Fruit fly (Drosophila melanogaster) whole organism, prepupa: Measurements from ENCODE around the gene CG43182.
A peak's percentile ranks its signal among the peaks of the same experiment; 100 is the strongest.

Source experiments
- Blimp-1 ChIP-seq: fragments of 200-800 bp; sonication (Bioruptor generic); optimal IDR thresholded peaks from 3 replicates; lab custom pipeline; 2017; ENCODE audit warnings: missing biosample characterization, missing genetic modification characterization, mild to moderate bottlenecking, moderate library complexity, missing genetic modification reagents
- CG10631 ChIP-seq: fragments of 200-800 bp; sonication (Bioruptor generic); optimal IDR thresholded peaks from 2 replicates; lab custom pipeline; 2016; ENCODE audit warnings: missing biosample characterization, missing genetic modification characterization
- CG10669 ChIP-seq: fragments of 200-800 bp; sonication (Bioruptor generic); optimal IDR thresholded peaks from 3 replicates; lab custom pipeline; 2018; ENCODE audit warnings: missing biosample characterization, mild to moderate bottlenecking, missing genetic modification characterization, moderate library complexity
- CG11294 ChIP-seq: fragments of 200-800 bp; sonication (Bioruptor generic); IDR thresholded peaks from 2 replicates; pipeline ENCODE4 v1.3.6; 2022; ENCODE audit warnings: missing biosample characterization, missing genetic modification characterization
- CG11762 ChIP-seq: fragments of 200-800 bp; sonication (Bioruptor generic); optimal IDR thresholded peaks from 3 replicates; lab custom pipeline; 2016; ENCODE audit warnings: missing biosample characterization, missing genetic modification characterization; ENCODE audit not compliant: insufficient read depth
- CG15336 ChIP-seq: fragments of 200-800 bp; sonication (Bioruptor generic); IDR thresholded peaks from 2 replicates; pipeline ENCODE4 v1.3.6; 2022; ENCODE audit warnings: missing biosample characterization, missing genetic modification characterization
- CG1621 ChIP-seq: fragments of 200-800 bp; sonication (Bioruptor generic); optimal IDR thresholded peaks from 3 replicates; lab custom pipeline; 2018; ENCODE audit warnings: missing biosample characterization, mild to moderate bottlenecking, missing genetic modification characterization
- CG16779 ChIP-seq: fragments of 200-800 bp; sonication (Bioruptor generic); optimal IDR thresholded peaks from 3 replicates; lab custom pipeline; 2017; ENCODE audit warnings: missing biosample characterization, mild to moderate bottlenecking, missing genetic modification characterization
- CG3032 ChIP-seq: fragments of 200-800 bp; optimal IDR thresholded peaks from 2 replicates; lab custom pipeline; 2019; ENCODE audit warnings: missing biosample characterization, mild to moderate bottlenecking, missing genetic modification characterization, moderate library complexity
- CG31627 ChIP-seq: fragments of 200-800 bp; sonication (Bioruptor generic); optimal IDR thresholded peaks from 3 replicates; lab custom pipeline; 2016; ENCODE audit warnings: missing biosample characterization, missing genetic modification characterization
- CG32006 ChIP-seq: fragments of 200-800 bp; sonication (Bioruptor generic); optimal IDR thresholded peaks from 3 replicates; lab custom pipeline; 2017; ENCODE audit warnings: missing biosample characterization, mild to moderate bottlenecking, missing genetic modification characterization
- CG34406 ChIP-seq: fragments of 200-800 bp; sonication (Bioruptor generic); optimal IDR thresholded peaks from 3 replicates; lab custom pipeline; 2016; ENCODE audit warnings: missing biosample characterization, missing genetic modification characterization
- CG3919 ChIP-seq: fragments of 200-800 bp; sonication (Bioruptor generic); optimal IDR thresholded peaks from 3 replicates; lab custom pipeline; 2016; ENCODE audit warnings: missing biosample characterization, missing genetic modification characterization
- CG4318 ChIP-seq: fragments of 200-800 bp; sonication (Bioruptor generic); optimal IDR thresholded peaks from 3 replicates; lab custom pipeline; 2017; ENCODE audit warnings: missing biosample characterization, mild to moderate bottlenecking, missing genetic modification characterization
- CG6163 ChIP-seq: fragments of 200-800 bp; sonication (Bioruptor generic); IDR thresholded peaks from 3 replicates; pipeline ENCODE4 v1.3.6; 2022; ENCODE audit warnings: missing biosample characterization, missing genetic modification characterization
- CG6792 ChIP-seq: fragments of 200-800 bp; sonication (Bioruptor generic); optimal IDR thresholded peaks from 3 replicates; lab custom pipeline; 2016; ENCODE audit warnings: missing biosample characterization, missing genetic modification characterization
- CG6808 ChIP-seq: fragments of 200-800 bp; sonication (Bioruptor generic); optimal IDR thresholded peaks from 3 replicates; lab custom pipeline; 2017; ENCODE audit warnings: missing biosample characterization, missing genetic modification characterization, mild to moderate bottlenecking, moderate library complexity, missing genetic modification reagents
- CG6854 ChIP-seq: fragments of 200-800 bp; sonication (Bioruptor generic); optimal IDR thresholded peaks from 2 replicates; lab custom pipeline; 2017; ENCODE audit warnings: missing biosample characterization, mild to moderate bottlenecking, missing genetic modification characterization
- CG7368 ChIP-seq: fragments of 200-800 bp; sonication (Bioruptor generic); optimal IDR thresholded peaks from 3 replicates; lab custom pipeline; 2016; ENCODE audit warnings: missing biosample characterization, missing genetic modification characterization
- CG8319 ChIP-seq: fragments of 200-800 bp; sonication (Bioruptor generic); optimal IDR thresholded peaks from 3 replicates; lab custom pipeline; 2016; ENCODE audit warnings: missing biosample characterization, missing genetic modification characterization
- CG8632 ChIP-seq: fragments of 200-800 bp; sonication (Bioruptor generic); optimal IDR thresholded peaks from 3 replicates; lab custom pipeline; 2016; ENCODE audit warnings: missing biosample characterization, missing genetic modification characterization
- CG9139 ChIP-seq: fragments of 200-800 bp; sonication (Bioruptor generic); optimal IDR thresholded peaks from 3 replicates; lab custom pipeline; 2017; ENCODE audit warnings: missing biosample characterization, mild to moderate bottlenecking, missing genetic modification characterization
- Eip75B ChIP-seq: fragments of 200-800 bp; sonication (Bioruptor generic); optimal IDR thresholded peaks from 3 replicates; lab custom pipeline; 2016; ENCODE audit warnings: missing biosample characterization, missing genetic modification characterization
- Eip78C ChIP-seq: fragments of 200-800 bp; sonication (Bioruptor generic); peaks from one replicate; lab custom pipeline; 2016; ENCODE audit warnings: missing biosample characterization, missing genetic modification characterization
- Eip93F ChIP-seq: fragments of 200-800 bp; sonication (Bioruptor generic); optimal IDR thresholded peaks from 2 replicates; lab custom pipeline; 2016; ENCODE audit warnings: missing biosample characterization, mild to moderate bottlenecking, missing genetic modification characterization
- Ets96B ChIP-seq: fragments of 200-800 bp; optimal IDR thresholded peaks from 2 replicates; lab custom pipeline; 2019; ENCODE audit warnings: missing biosample characterization, mild to moderate bottlenecking, missing genetic modification characterization, moderate library complexity
- Hr38 ChIP-seq: sonication (Bioruptor generic); optimal IDR thresholded peaks from 2 replicates; lab custom pipeline; 2016; ENCODE audit warnings: missing biosample characterization, missing genetic modification characterization
- Hr39 ChIP-seq: fragments of 200-800 bp; sonication (Bioruptor generic); optimal IDR thresholded peaks from 2 replicates; lab custom pipeline; 2016; ENCODE audit warnings: missing biosample characterization, missing genetic modification characterization
- Lpt ChIP-seq: fragments of 200-800 bp; sonication (Bioruptor generic); optimal IDR thresholded peaks from 3 replicates; lab custom pipeline; 2016; ENCODE audit warnings: missing biosample characterization, missing genetic modification characterization
- Met ChIP-seq: fragments of 200-800 bp; sonication (Bioruptor generic); optimal IDR thresholded peaks from 3 replicates; lab custom pipeline; 2016; ENCODE audit warnings: missing biosample characterization, missing genetic modification characterization
- OdsH ChIP-seq: fragments of 200-800 bp; sonication (Bioruptor generic); optimal IDR thresholded peaks from 3 replicates; lab custom pipeline; 2016; ENCODE audit warnings: missing biosample characterization, missing genetic modification characterization
- Smox ChIP-seq: fragments of 200-800 bp; sonication (Bioruptor generic); optimal IDR thresholded peaks from 3 replicates; lab custom pipeline; 2016; ENCODE audit warnings: missing biosample characterization, missing genetic modification characterization
- Sox15 ChIP-seq: fragments of 200-800 bp; sonication (Bioruptor generic); optimal IDR thresholded peaks from 3 replicates; lab custom pipeline; 2016; ENCODE audit warnings: missing biosample characterization, missing genetic modification characterization
- achi ChIP-seq: fragments of 200-800 bp; sonication (Bioruptor generic); optimal IDR thresholded peaks from 3 replicates; lab custom pipeline; 2016; ENCODE audit warnings: missing biosample characterization, missing genetic modification characterization
- acj6 ChIP-seq: fragments of 200-800 bp; sonication (Bioruptor generic); optimal IDR thresholded peaks from 3 replicates; lab custom pipeline; 2016; ENCODE audit warnings: missing biosample characterization, missing genetic modification characterization
- cyc ChIP-seq: fragments of 200-800 bp; sonication (Bioruptor generic); optimal IDR thresholded peaks from 3 replicates; lab custom pipeline; 2016; ENCODE audit warnings: missing biosample characterization, missing genetic modification characterization
- dac ChIP-seq: fragments of 200-800 bp; sonication (Bioruptor generic); optimal IDR thresholded peaks from 2 replicates; lab custom pipeline; 2017; ENCODE audit warnings: missing biosample characterization, mild to moderate bottlenecking, missing genetic modification characterization
- esn ChIP-seq: fragments of 200-800 bp; sonication (Bioruptor generic); optimal IDR thresholded peaks from 2 replicates; lab custom pipeline; 2016; ENCODE audit warnings: missing biosample characterization, mild to moderate bottlenecking, missing genetic modification characterization, moderate library complexity
- fd59A ChIP-seq: fragments of 200-800 bp; sonication (Bioruptor generic); optimal IDR thresholded peaks from 2 replicates; lab custom pipeline; 2017; ENCODE audit warnings: missing biosample characterization, mild to moderate bottlenecking, missing genetic modification characterization, missing genetic modification reagents
- fd85E ChIP-seq: fragments of 200-800 bp; sonication (Bioruptor generic); optimal IDR thresholded peaks from 3 replicates; lab custom pipeline; 2016; ENCODE audit warnings: missing biosample characterization, missing genetic modification characterization
- fkh ChIP-seq: fragments of 200-800 bp; sonication (Bioruptor generic); optimal IDR thresholded peaks from 3 replicates; lab custom pipeline; 2017; ENCODE audit warnings: missing biosample characterization, mild to moderate bottlenecking, missing genetic modification characterization, moderate library complexity
- lz ChIP-seq: fragments of 200-800 bp; sonication (Bioruptor generic); optimal IDR thresholded peaks from 3 replicates; lab custom pipeline; 2016; ENCODE audit warnings: missing biosample characterization, missing genetic modification characterization
- net ChIP-seq: fragments of 200-800 bp; sonication (Bioruptor generic); optimal IDR thresholded peaks from 3 replicates; lab custom pipeline; 2016; ENCODE audit warnings: missing biosample characterization, missing genetic modification characterization
- pdm3 ChIP-seq: fragments of 200-800 bp; sonication (Bioruptor generic); optimal IDR thresholded peaks from 3 replicates; lab custom pipeline; 2016; ENCODE audit warnings: missing biosample characterization, missing genetic modification characterization
- salr ChIP-seq, 2 experiments: fragments of 200-800 bp; sonication (Bioruptor generic); optimal IDR thresholded peaks; 3 replicates each; lab custom pipeline; 2016 to 2018; ENCODE audit warnings: missing biosample characterization in 2 of 2, missing genetic modification characterization in 2 of 2, mild to moderate bottlenecking in 1 of 2
- spab ChIP-seq: fragments of 200-800 bp; sonication (Bioruptor generic); optimal IDR thresholded peaks from 2 replicates; lab custom pipeline; 2017; ENCODE audit warnings: missing biosample characterization, mild to moderate bottlenecking, missing genetic modification characterization, missing genetic modification reagents
- ss ChIP-seq, 2 experiments: fragments of 200-800 bp; sonication (Bioruptor generic); optimal IDR thresholded peaks; 2 replicates in 1 of 2; 3 replicates in 1 of 2; lab custom pipeline; 2017 to 2018; ENCODE audit warnings: mild to moderate bottlenecking in 2 of 2, missing biosample characterization in 2 of 2, missing genetic modification characterization in 2 of 2, moderate library complexity in 1 of 2
- svp ChIP-seq: fragments of 200-800 bp; sonication (Bioruptor generic); peaks from one replicate; lab custom pipeline; 2016; ENCODE audit warnings: missing biosample characterization, missing genetic modification characterization
- topi ChIP-seq: fragments of 200-800 bp; sonication (Bioruptor generic); optimal IDR thresholded peaks from 3 replicates; lab custom pipeline; 2016; ENCODE audit warnings: missing biosample characterization, missing genetic modification characterization
- vri ChIP-seq: fragments of 200-800 bp; sonication (Bioruptor generic); optimal IDR thresholded peaks from 3 replicates; lab custom pipeline; 2016; ENCODE audit warnings: missing biosample characterization, mild to moderate bottlenecking, missing genetic modification characterization

CG43182 gene

dm6 chrX:356232-356631 is 3.4 kb downstream of the CG43182 start, which contains the start of gene y:
Gene y, plus strand, starts transcription at chrX:356509.
- TF ChIP-seq Eip78C (GFP tag; lab: Kevin White, UChicago) (peak; percentile 43), CG10631 (GFP tag; lab: Kevin White, UChicago) (no peak)

- TF ChIP-seq vri (GFP tag; lab: Kevin White, UChicago) (no peak), CG8319 (GFP tag; lab: Kevin White, UChicago) (no peak), pdm3 (GFP tag; lab: Kevin White, UChicago) (peak; percentile 61), ss (GFP tag; optimal IDR thresholded peaks at IDR 0.05; lab: Kevin White, UChicago) (peak in 1 of 2 experiments; percentile 56), topi (peak; percentile 33), Hr38 (GFP tag; lab: Kevin White, UChicago) (no peak), CG31627 (GFP tag; lab: Kevin White, UChicago) (no peak), Met (no peak), Lpt (GFP tag; lab: Kevin White, UChicago) (peak; percentile 54), CG8632 (GFP tag; lab: Kevin White, UChicago) (no peak), CG3032 (peak; percentile 75), CG16779 (tag; lab: Kevin White, UChicago) (peak; percentile 51), Eip75B (peak; percentile 23), CG6792 (no peak), dac (GFP tag; lab: Kevin White, UChicago) (peak; percentile 85), CG34406 (GFP tag; lab: Kevin White, UChicago) (peak; percentile 39), CG7368 (GFP tag; lab: Kevin White, UChicago) (no peak), CG1621 (peak; percentile 80), CG11294 (peak; percentile 37; the same call in 1 of the 2 replicates), Hr39 (GFP tag; lab: Kevin White, UChicago) (peak; percentile 26), acj6 (GFP tag; lab: Kevin White, UChicago) (peak; percentile 41), CG4318 (GFP tag; lab: Kevin White, UChicago) (peak; percentile 18), fkh (no peak), esn (GFP tag; lab: Kevin White, UChicago) (no peak), fd85E (no peak), CG32006 (GFP tag; lab: Kevin White, UChicago) (peak; percentile 75), CG9139 (peak; percentile 46), Ets96B (peak; percentile 75), salr (GFP tag; optimal IDR thresholded peaks at IDR 0.05; lab: Kevin White, UChicago) (peak; percentile 34 to 82), Blimp-1 (GFP tag; lab: Kevin White, UChicago) (no peak), CG15336 (GFP tag; lab: Robert Waterston, UW) (peak; percentile 35; the same call in 1 of the 2 replicates), Smox (GFP tag; lab: Kevin White, UChicago) (no peak), spab (peak; percentile 52), fd59A (GFP tag; lab: Kevin White, UChicago) (peak; percentile 31), CG3919 (GFP tag; lab: Kevin White, UChicago) (peak; percentile 8), achi (GFP tag; lab: Kevin White, UChicago) (peak; percentile 35), Sox15 (GFP tag; lab: Kevin White, UChicago) (no peak), CG6854 (GFP tag; lab: Kevin White, UChicago) (peak; percentile 11), Eip93F (no peak), CG6808 (peak; percentile 35), svp (no peak), OdsH (GFP tag; lab: Kevin White, UChicago) (peak; percentile 32), CG10669 (GFP tag; lab: Kevin White, UChicago) (peak; percentile 75), lz (GFP tag; lab: Kevin White, UChicago) (no peak), cyc (GFP tag; lab: Kevin White, UChicago) (no peak), Eip78C (GFP tag; lab: Kevin White, UChicago) (peak; percentile 50), net (GFP tag; lab: Kevin White, UChicago) (peak; percentile 70), CG6163 (GFP tag; lab: Robert Waterston, UW) (peak; percentile 93), CG11762 (peak; percentile 34)
Observed at dm6 chrX:361418-361817, 8.6 kb downstream of the CG43182 start.
